Fruit fly (Drosophila melanogaster): ENCODE results near the gene Boh2.

Gene Boh2

dm6 chr2L:11203494-11204010, 24.7 kb downstream of the Boh2 start, which contains the start of gene Ca-beta (continued):
- TF ChIP-seq CG31441 (GFP tag; IDR thresholded peaks at IDR 0.05) (no peak), pb (GFP tag; optimal IDR thresholded peaks at IDR 0.05) (no peak), hkb (optimal IDR thresholded peaks at IDR 0.05) (no peak), hkb (GFP tag; IDR thresholded peaks at IDR 0.05) (no peak; the same call in 1 of the 2 replicates), seq (GFP tag; IDR thresholded peaks at IDR 0.05) (no peak; the same call in 1 of the 2 replicates), CG11504 (tag; optimal IDR thresholded peaks at IDR 0.05) (peak; percentile 60), onecut (GFP tag; IDR thresholded peaks at IDR 0.05) (peak; percentile 47), croc (GFP tag; conservative IDR thresholded peaks at IDR 0.05) (no peak), Sox100B (GFP tag; optimal IDR thresholded peaks at IDR 0.05) (no peak), Taf1 (GFP tag; IDR thresholded peaks at IDR 0.05) (peak; percentile 29; the same call in 1 of the 2 replicates), ssp (GFP tag; IDR thresholded peaks at IDR 0.05) (peak; percentile 26; the same call in 1 of the 2 replicates), Adf1 (GFP tag; IDR thresholded peaks at IDR 0.05) (peak; percentile 54; the same call in 1 of the 2 replicates), vvl (GFP tag; IDR thresholded peaks at IDR 0.05) (peak; percentile 59), CG8388 (GFP tag; optimal IDR thresholded peaks at IDR 0.05) (no peak), ac (GFP tag; optimal IDR thresholded peaks at IDR 0.05) (no peak), Fer3 (tag; optimal IDR thresholded peaks at IDR 0.05) (peak; percentile 46), CG12391 (tag; optimal IDR thresholded peaks at IDR 0.05) (peak; percentile 39), dm (GFP tag; optimal IDR thresholded peaks at IDR 0.05) (no peak), disco-r (GFP tag; optimal IDR thresholded peaks at IDR 0.05) (no peak), lbe (GFP tag; optimal IDR thresholded peaks at IDR 0.05) (no peak), scrt (GFP tag; optimal IDR thresholded peaks at IDR 0.05) (peak; percentile 50), vnd (GFP tag; IDR thresholded peaks at IDR 0.05; ENCODE audit: partially characterized antibody) (no peak), ewg (GFP tag; optimal IDR thresholded peaks at IDR 0.05) (peak; percentile 94)

dm6 chr2L:11206604-11207238, 27.9 kb downstream of the Boh2 start:
- TF ChIP-seq NC2α (GFP tag; optimal IDR thresholded peaks at IDR 0.05) (no peak), NFAT (GFP tag; IDR thresholded peaks at IDR 0.05) (no peak), bab2 (GFP tag; optimal IDR thresholded peaks at IDR 0.05) (peak; percentile 29), twi (tag; optimal IDR thresholded peaks at IDR 0.05) (no peak), CG11456 (GFP tag; IDR thresholded peaks at IDR 0.05) (no peak), Sin3A (optimal IDR thresholded peaks at IDR 0.05) (no peak), ac (GFP tag; optimal IDR thresholded peaks at IDR 0.05) (peak; percentile 64), CG4820 (GFP tag; optimal IDR thresholded peaks at IDR 0.05) (no peak), CG3726 (GFP tag; IDR thresholded peaks at IDR 0.05) (no peak), CG6272 (GFP tag; IDR thresholded peaks at IDR 0.05) (no peak), CG17802 (tag; optimal IDR thresholded peaks at IDR 0.05) (no peak), Dbx (GFP tag; IDR thresholded peaks at IDR 0.05) (no peak), klu (GFP tag; IDR thresholded peaks at IDR 0.05) (no peak), unpg (GFP tag; optimal IDR thresholded peaks at IDR 0.05) (peak; percentile 37), CG43689 (GFP tag; IDR thresholded peaks at IDR 0.05) (no peak), CG4424 (GFP tag; optimal IDR thresholded peaks at IDR 0.05) (no peak), ase (GFP tag; IDR thresholded peaks at IDR 0.05) (no peak), Hr51 (GFP tag; optimal IDR thresholded peaks at IDR 0.05) (no peak), rib (GFP tag; IDR thresholded peaks at IDR 0.05) (no peak), crol (GFP tag; IDR thresholded peaks at IDR 0.05) (no peak), HmgD (GFP tag; optimal IDR thresholded peaks at IDR 0.05) (no peak), CG11695 (GFP tag; IDR thresholded peaks at IDR 0.05) (no peak; the same call in 2 of the 3 replicates), CG10147 (GFP tag; optimal IDR thresholded peaks at IDR 0.05) (no peak), Mrtf (GFP tag; IDR thresholded peaks at IDR 0.05) (no peak), Lpt (GFP tag; optimal IDR thresholded peaks at IDR 0.05) (no peak), Taf1 (GFP tag; IDR thresholded peaks at IDR 0.05) (no peak), CG11696 (GFP tag; IDR thresholded peaks at IDR 0.05) (no peak), Eip74EF (GFP tag; optimal IDR thresholded peaks at IDR 0.05) (no peak), sens-2 (GFP tag; IDR thresholded peaks at IDR 0.05) (no peak; the same call in 1 of the 2 replicates), CG16863 (GFP tag; optimal IDR thresholded peaks at IDR 0.05) (no peak)

All from whole organism, embryonic.